Fruit fly (Drosophila melanogaster) whole organism, adult: Measurements from ENCODE around the gene Bace.

Source experiments
- CG11617 ChIP-seq: fragments of 200-800 bp; sonication (Bioruptor generic); optimal IDR thresholded peaks from 2 replicates; lab custom pipeline; 2017; ENCODE audit warnings: mild to moderate bottlenecking, missing biosample characterization, missing genetic modification reagents, missing genetic modification characterization
- CG12768 ChIP-seq: fragments of 200-800 bp; sonication (Bioruptor generic); optimal IDR thresholded peaks from 2 replicates; lab custom pipeline; 2017; ENCODE audit warnings: missing biosample characterization, missing genetic modification characterization, mild to moderate bottlenecking, moderate library complexity, missing genetic modification reagents
- CG33017 ChIP-seq: fragments of 200-800 bp; sonication (Bioruptor generic); optimal IDR thresholded peaks from 2 replicates; lab custom pipeline; 2018; ENCODE audit warnings: missing biosample characterization, mild to moderate bottlenecking, missing genetic modification characterization, moderate library complexity
- CG5204 ChIP-seq: fragments of 200-800 bp; sonication (Bioruptor generic); optimal IDR thresholded peaks from 2 replicates; lab custom pipeline; 2016; ENCODE audit warnings: missing biosample characterization, missing genetic modification characterization
- Clk ChIP-seq: fragments of 200-800 bp; sonication (Bioruptor generic); optimal IDR thresholded peaks from 2 replicates; lab custom pipeline; 2017; ENCODE audit warnings: missing biosample characterization, missing genetic modification characterization
- Mnt ChIP-seq: fragments of 200-800 bp; sonication (Bioruptor generic); optimal IDR thresholded peaks from 2 replicates; lab custom pipeline; 2016; ENCODE audit warnings: missing biosample characterization, mild to moderate bottlenecking, missing genetic modification characterization
- cnc ChIP-seq, 2 experiments: fragments of >200 bp; optimal IDR thresholded peaks; 2 replicates each; lab custom pipeline; 2017
- kay ChIP-seq: fragments of 200-800 bp; sonication (Bioruptor generic); peaks from one replicate; lab custom pipeline; 2016; ENCODE audit warnings: missing biosample characterization, missing genetic modification characterization, borderline replicate concordance
- pad ChIP-seq: fragments of 200-800 bp; sonication (Bioruptor generic); optimal IDR thresholded peaks from 3 replicates; lab custom pipeline; 2017; ENCODE audit warnings: missing biosample characterization, missing genetic modification characterization, mild to moderate bottlenecking, moderate library complexity, missing genetic modification reagents
- toe ChIP-seq: fragments of 200-800 bp; sonication (Bioruptor generic); optimal IDR thresholded peaks from 2 replicates; lab custom pipeline; 2016; ENCODE audit warnings: missing biosample characterization, missing genetic modification characterization

DNA sequence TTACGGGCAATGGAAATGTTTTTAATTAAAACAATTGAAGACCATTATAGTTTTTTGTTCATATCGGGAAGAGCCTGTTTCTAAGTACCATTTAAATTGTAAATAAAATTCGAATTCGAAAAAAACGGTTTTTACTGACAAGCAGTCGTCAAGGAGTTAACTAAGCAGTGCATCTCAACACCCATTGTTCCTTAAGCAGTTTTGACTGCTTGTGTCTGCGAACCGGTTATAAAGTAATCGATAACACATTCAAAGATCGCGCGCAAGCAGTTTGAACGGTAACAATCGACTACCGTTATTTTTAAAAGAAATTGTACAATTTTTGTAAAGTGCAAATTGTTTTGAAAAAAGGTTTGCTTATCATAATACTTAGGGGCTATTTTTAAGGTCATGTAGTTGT, 18.1 kb downstream of the Bace start:
- TF ChIP-seq CG33017 (tag; lab: Kevin White, UChicago) (no peak), Mnt (GFP tag; lab: Kevin White, UChicago) (no peak), kay (GFP tag; lab: Kevin White, UChicago) (no peak), cnc (optimal IDR thresholded peaks at IDR 0.05; lab: Kevin White, UChicago) (no peak), CG5204 (GFP tag; lab: Kevin White, UChicago) (no peak), toe (GFP tag; lab: Kevin White, UChicago) (no peak), CG12768 (GFP tag; lab: Kevin White, UChicago) (no peak), Clk (no peak), CG11617 (GFP tag; lab: Kevin White, UChicago) (no peak), pad (no peak)
